Worm (Caenorhabditis elegans) whole organism, young adult: ENCODE measurements around the gene C04E12.4.

Experiments
- ama-1 ChIP-seq, 3 experiments: fragments of 150-350 bp in 1 of 3; sonication (generic microtip) in 2 of 3; optimal IDR thresholded peaks; 2 replicates each; lab custom pipeline; 2014 to 2018; ENCODE audit warnings: missing biosample characterization in 2 of 3, missing genetic modification characterization in 2 of 3, missing genetic modification reagents in 2 of 3
- tbx-9 ChIP-seq: sonication (generic microtip); optimal IDR thresholded peaks from 2 replicates; lab custom pipeline; 2016; ENCODE audit warnings: borderline replicate concordance, missing genetic modification characterization, inconsistent platforms, missing compliant biosample characterization
- xnd-1 ChIP-seq: sonication (generic microtip); optimal IDR thresholded peaks from 2 replicates; lab custom pipeline; 2016; ENCODE audit warnings: missing genotype, missing genetic modification reagents, missing genetic modification characterization, missing compliant biosample characterization

DNA sequence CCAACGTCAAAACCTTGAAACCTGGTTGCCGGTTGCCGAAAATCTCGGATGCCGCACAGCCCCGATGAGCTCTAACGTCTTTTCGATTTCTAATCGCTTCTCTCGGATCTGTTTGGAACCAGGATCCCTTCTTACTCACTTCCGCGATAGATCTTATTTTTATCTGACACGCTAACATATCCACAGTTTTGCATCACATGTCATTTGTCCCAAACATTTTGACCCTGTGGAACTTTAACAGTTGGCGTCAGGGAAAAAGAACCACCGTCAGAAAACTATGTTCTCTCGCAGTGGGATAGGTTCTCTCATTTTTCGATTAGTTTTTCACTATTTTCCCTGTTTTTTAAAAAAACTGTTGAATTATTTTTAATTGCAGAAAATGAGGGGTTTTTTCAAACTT, 35.7 kb downstream of the C04E12.4 start, which contains the start of gene T20D4.11:
- TF ChIP-seq xnd-1 (no peak), tbx-9 (tag; lab: Kevin White, UChicago) (no peak), ama-1 (optimal IDR thresholded peaks at IDR 0.05; lab: Kevin White, UChicago) (no peak), ama-1 (GFP tag; optimal IDR thresholded peaks at IDR 0.05; lab: Kevin White, UChicago) (no peak)
